Worm (Caenorhabditis elegans): ENCODE results near the gene sma-6.

- TF ChIP-seq npax-4 (tag; optimal IDR thresholded peaks at IDR 0.05), result no peak
- no peak for TF ChIP-seq pag-3 (tag; optimal IDR thresholded peaks at IDR 0.05; ENCODE audit: borderline replicate concordance)
- TF ChIP-seq sox-4 (tag; optimal IDR thresholded peaks at IDR 0.05), result no peak
- no peak for TF ChIP-seq pqm-1 (tag; optimal IDR thresholded peaks at IDR 0.05)
- TF ChIP-seq pha-4 (tag; optimal IDR thresholded peaks at IDR 0.05), result no peak
- no peak for TF ChIP-seq nhr-11 (tag; optimal IDR thresholded peaks at IDR 0.05)
- TF ChIP-seq sox-2 (GFP tag; IDR thresholded peaks at IDR 0.05), result no peak
- no peak for TF ChIP-seq fkh-10 (GFP tag; optimal IDR thresholded peaks at IDR 0.05)
- no peak for TF ChIP-seq ama-1 (optimal IDR thresholded peaks at IDR 0.05)
- TF ChIP-seq C38D4.7 (GFP tag; optimal IDR thresholded peaks at IDR 0.05), result no peak
- no peak for TF ChIP-seq tbx-2 (tag; optimal IDR thresholded peaks at IDR 0.05)
Observed at ce11 chrII:6366696-6367095, 42.4 kb downstream of the sma-6 start, which contains the start of gene ctsa-4.1.

Measured in whole organism, late embryonic.